Fruit fly (Drosophila melanogaster) whole organism, embryonic: ENCODE measurements around the gene CG33784.

Experiments used
- Aef1 ChIP-seq: fragments of 200-800 bp; sonication (Bioruptor generic); IDR thresholded peaks from 3 replicates; pipeline ENCODE4 v1.3.6; 2022; ENCODE audit warnings: missing biosample characterization, missing genetic modification characterization
- CG1024 ChIP-seq: fragments of 200-800 bp; sonication (Bioruptor generic); IDR thresholded peaks from 2 replicates; pipeline ENCODE4 v1.3.6; 2022; ENCODE audit warnings: missing biosample characterization, missing genetic modification characterization
- CG10267 ChIP-seq: fragments of 200-800 bp; sonication (Bioruptor generic); optimal IDR thresholded peaks from 2 replicates; lab custom pipeline; 2018; ENCODE audit warnings: missing biosample characterization, mild to moderate bottlenecking, missing genetic modification characterization, moderate library complexity
- CG10366 ChIP-seq: fragments of 200-800 bp; sonication (Bioruptor generic); IDR thresholded peaks from 2 replicates; pipeline ENCODE4 v1.3.6; 2022; ENCODE audit warnings: missing biosample characterization, missing genetic modification characterization
- CG10565 ChIP-seq: fragments of 200-800 bp; sonication (Bioruptor generic); optimal IDR thresholded peaks from 3 replicates; lab custom pipeline; 2016; ENCODE audit warnings: missing biosample characterization, mild to moderate bottlenecking, missing genetic modification characterization
- CG11085 ChIP-seq: fragments of 200-800 bp; sonication (Bioruptor generic); IDR thresholded peaks from 2 replicates; pipeline ENCODE4 v1.3.6; 2022; ENCODE audit warnings: missing biosample characterization, missing genetic modification characterization
- CG11695 ChIP-seq: fragments of 200-800 bp; sonication (Bioruptor generic); IDR thresholded peaks from 3 replicates; pipeline ENCODE4 v1.3.6; 2022; ENCODE audit warnings: missing biosample characterization, missing genetic modification characterization
- CG13287 ChIP-seq: fragments of 200-800 bp; sonication (Bioruptor generic); IDR thresholded peaks from 2 replicates; pipeline ENCODE4 v1.3.6; 2022; ENCODE audit warnings: missing biosample characterization, missing genetic modification characterization; ENCODE audit not compliant: partially characterized antibody
- CG15011 ChIP-seq: fragments of 200-800 bp; sonication (Bioruptor generic); optimal IDR thresholded peaks from 3 replicates; lab custom pipeline; 2018; ENCODE audit warnings: missing biosample characterization, mild to moderate bottlenecking, missing genetic modification characterization
- CG15073 ChIP-seq: fragments of 200-800 bp; sonication (Bioruptor generic); optimal IDR thresholded peaks from 2 replicates; lab custom pipeline; 2016; ENCODE audit warnings: missing biosample characterization, missing genetic modification characterization
- CG15479 ChIP-seq: fragments of 200-800 bp; sonication (Bioruptor generic); optimal IDR thresholded peaks from 3 replicates; lab custom pipeline; 2019; ENCODE audit warnings: missing biosample characterization, mild to moderate bottlenecking, missing genetic modification characterization, moderate library complexity
- CG1602 ChIP-seq: fragments of 200-800 bp; sonication (Bioruptor generic); optimal IDR thresholded peaks from 3 replicates; lab custom pipeline; 2016; ENCODE audit warnings: missing biosample characterization, missing genetic modification characterization
- CG17829 ChIP-seq: fragments of 200-800 bp; optimal IDR thresholded peaks from 2 replicates; lab custom pipeline; 2019; ENCODE audit warnings: missing biosample characterization, mild to moderate bottlenecking, missing genetic modification characterization, moderate library complexity
- CG30020 ChIP-seq: fragments of 200-800 bp; optimal IDR thresholded peaks from 2 replicates; lab custom pipeline; 2019; ENCODE audit warnings: missing biosample characterization, mild to moderate bottlenecking, missing genetic modification characterization, moderate library complexity
- CG30403 ChIP-seq: fragments of 200-800 bp; sonication (Bioruptor generic); optimal IDR thresholded peaks from 3 replicates; lab custom pipeline; 2016; ENCODE audit warnings: missing biosample characterization, missing genetic modification characterization
- CG31441 ChIP-seq: fragments of 200-800 bp; sonication (Bioruptor generic); IDR thresholded peaks from 2 replicates; pipeline ENCODE4 v1.3.6; 2022; ENCODE audit warnings: missing biosample characterization, missing genetic modification characterization
- CG4328 ChIP-seq: fragments of 200-800 bp; sonication (Bioruptor generic); optimal IDR thresholded peaks from 3 replicates; lab custom pipeline; 2017; ENCODE audit warnings: missing biosample characterization, missing genetic modification reagents, missing genetic modification characterization
- CG4707 ChIP-seq: fragments of 200-800 bp; sonication (Bioruptor generic); optimal IDR thresholded peaks from 2 replicates; lab custom pipeline; 2018; ENCODE audit warnings: missing biosample characterization, mild to moderate bottlenecking, missing genetic modification characterization, moderate library complexity
- CG4820 ChIP-seq: fragments of 200-800 bp; sonication (Bioruptor generic); optimal IDR thresholded peaks from 3 replicates; lab custom pipeline; 2016; ENCODE audit warnings: missing biosample characterization, missing genetic modification characterization
- CG6175 ChIP-seq: fragments of 200-800 bp; sonication (Bioruptor generic); IDR thresholded peaks from 3 replicates; pipeline ENCODE4 v1.3.6; 2022; ENCODE audit warnings: missing biosample characterization, missing genetic modification characterization
- CG7839 ChIP-seq: fragments of 200-800 bp; sonication (Bioruptor generic); optimal IDR thresholded peaks from 3 replicates; lab custom pipeline; 2018; ENCODE audit warnings: missing biosample characterization, mild to moderate bottlenecking, missing genetic modification characterization, moderate library complexity
- CG7928 ChIP-seq: fragments of 200-800 bp; sonication (Bioruptor generic); optimal IDR thresholded peaks from 2 replicates; lab custom pipeline; 2017; ENCODE audit warnings: missing biosample characterization, mild to moderate bottlenecking, missing genetic modification characterization
- CG9437 ChIP-seq: fragments of 200-800 bp; sonication (Bioruptor generic); optimal IDR thresholded peaks from 2 replicates; lab custom pipeline; 2018; ENCODE audit warnings: missing biosample characterization, mild to moderate bottlenecking, missing genetic modification characterization
- CTCF ChIP-seq: fragments of 200-800 bp; sonication (Bioruptor generic); optimal IDR thresholded peaks from 2 replicates; lab custom pipeline; 2017; ENCODE audit warnings: missing biosample characterization, mild to moderate bottlenecking, missing genetic modification characterization, moderate library complexity
- CrebB ChIP-seq: fragments of 200-800 bp; sonication (Bioruptor generic); optimal IDR thresholded peaks from 3 replicates; lab custom pipeline; 2018; ENCODE audit warnings: missing biosample characterization, mild to moderate bottlenecking, missing genetic modification characterization
- Deaf1 ChIP-seq: fragments of 200-800 bp; optimal IDR thresholded peaks from 3 replicates; lab custom pipeline; 2019; ENCODE audit warnings: missing biosample characterization, mild to moderate bottlenecking, missing genetic modification characterization, moderate library complexity
- Dip2 ChIP-seq: fragments of 200-800 bp; sonication (Bioruptor generic); IDR thresholded peaks from 2 replicates; pipeline ENCODE4 v1.3.6; 2022; ENCODE audit warnings: missing biosample characterization, missing genetic modification characterization
- Eip74EF ChIP-seq, 2 experiments: fragments of 200-800 bp in 1 of 2; fragments of >200 bp in 1 of 2; sonication (Bioruptor generic) in 1 of 2; optimal IDR thresholded peaks; 2 replicates each; lab custom pipeline; 2017 to 2019; ENCODE audit warnings: missing biosample characterization in 2 of 2, missing genetic modification characterization in 2 of 2, mild to moderate bottlenecking in 1 of 2, moderate library complexity in 1 of 2
- Xrp1 ChIP-seq: fragments of 200-800 bp; sonication (Bioruptor generic); IDR thresholded peaks from 2 replicates; pipeline ENCODE4 v1.3.6; 2022; ENCODE audit warnings: missing biosample characterization, missing genetic modification characterization
- al ChIP-seq: fragments of 200-800 bp; sonication (Bioruptor generic); IDR thresholded peaks from 2 replicates; pipeline ENCODE4 v1.3.6; 2022; ENCODE audit warnings: missing biosample characterization, missing genetic modification characterization
- aop ChIP-seq: fragments of 200-800 bp; sonication (Bioruptor generic); IDR thresholded peaks from 2 replicates; pipeline ENCODE4 v1.3.6; 2022; ENCODE audit warnings: missing biosample characterization, missing genetic modification characterization
- cad ChIP-seq: fragments of >200 bp; optimal IDR thresholded peaks from 2 replicates; lab custom pipeline; 2017; ENCODE audit warnings: missing biosample characterization, missing genetic modification characterization
- cg ChIP-seq: fragments of 200-800 bp; sonication (Bioruptor generic); optimal IDR thresholded peaks from 3 replicates; lab custom pipeline; 2019; ENCODE audit warnings: missing biosample characterization, mild to moderate bottlenecking, missing genetic modification characterization, moderate library complexity
- chn ChIP-seq: fragments of 200-800 bp; sonication (Bioruptor generic); optimal IDR thresholded peaks from 2 replicates; lab custom pipeline; 2016; ENCODE audit warnings: missing biosample characterization, missing genetic modification characterization
- danr ChIP-seq: fragments of 200-800 bp; sonication (Bioruptor generic); IDR thresholded peaks from 2 replicates; pipeline ENCODE4 v1.3.6; 2022; ENCODE audit warnings: missing biosample characterization, missing genetic modification characterization
- dimm ChIP-seq: fragments of 200-800 bp; sonication (Bioruptor generic); IDR thresholded peaks from 2 replicates; pipeline ENCODE4 v1.3.6; 2022; ENCODE audit warnings: missing biosample characterization, missing genetic modification characterization
- dysf ChIP-seq: fragments of 200-800 bp; sonication (Bioruptor generic); IDR thresholded peaks from 3 replicates; pipeline ENCODE4 v1.3.6; 2022; ENCODE audit warnings: missing biosample characterization, missing genetic modification characterization
- ems ChIP-seq: fragments of 200-800 bp; sonication (Bioruptor generic); optimal IDR thresholded peaks from 3 replicates; lab custom pipeline; 2016; ENCODE audit warnings: missing biosample characterization, missing genetic modification characterization
- fd102C ChIP-seq: fragments of 200-800 bp; sonication (Bioruptor generic); optimal IDR thresholded peaks from 2 replicates; lab custom pipeline; 2018; ENCODE audit warnings: missing biosample characterization, mild to moderate bottlenecking, missing genetic modification characterization, moderate library complexity
- fru ChIP-seq: fragments of >200 bp; optimal IDR thresholded peaks from 2 replicates; lab custom pipeline; 2017
- inv ChIP-seq: fragments of 200-800 bp; sonication (Bioruptor generic); IDR thresholded peaks from 2 replicates; pipeline ENCODE4 v1.3.6; 2022; ENCODE audit warnings: missing biosample characterization, missing genetic modification characterization; ENCODE audit not compliant: partially characterized antibody
- kah ChIP-seq: fragments of 200-800 bp; sonication (Bioruptor generic); optimal IDR thresholded peaks from 2 replicates; lab custom pipeline; 2018; ENCODE audit warnings: missing biosample characterization, mild to moderate bottlenecking, missing genetic modification characterization
- klu ChIP-seq: fragments of 200-800 bp; sonication (Bioruptor generic); IDR thresholded peaks from 2 replicates; pipeline ENCODE4 v1.3.6; 2022; ENCODE audit warnings: missing biosample characterization, missing genetic modification characterization
- kni ChIP-seq: fragments of 200-800 bp; sonication (Bioruptor generic); optimal IDR thresholded peaks from 3 replicates; lab custom pipeline; 2017; ENCODE audit warnings: mild to moderate bottlenecking, missing biosample characterization, missing genetic modification reagents, missing genetic modification characterization
- prd ChIP-seq, 3 experiments: fragments of >200 bp in 2 of 3; fragments of 200-800 bp in 1 of 3; sonication (Bioruptor generic) in 1 of 3; optimal IDR thresholded peaks in 2 of 3; IDR thresholded peaks in 1 of 3; 2 replicates in 2 of 3; 3 replicates in 1 of 3; pipeline versions ENCODE4 v1.3.6 to Lab custom; 2017 to 2022; ENCODE audit warnings: missing biosample characterization in 1 of 3, missing genetic modification characterization in 1 of 3
- psq ChIP-seq: fragments of 200-800 bp; sonication (Bioruptor generic); optimal IDR thresholded peaks from 2 replicates; lab custom pipeline; 2017; ENCODE audit warnings: missing biosample characterization, missing genetic modification characterization
- sima ChIP-seq: fragments of 200-800 bp; sonication (Bioruptor generic); optimal IDR thresholded peaks from 2 replicates; lab custom pipeline; 2016; ENCODE audit warnings: missing biosample characterization, missing genetic modification characterization
- sob ChIP-seq: fragments of 200-800 bp; sonication (Bioruptor generic); IDR thresholded peaks from 2 replicates; pipeline ENCODE4 v1.3.6; 2022; ENCODE audit warnings: missing biosample characterization, missing genetic modification characterization
- ssp ChIP-seq: fragments of 200-800 bp; sonication (Bioruptor generic); IDR thresholded peaks from 2 replicates; pipeline ENCODE4 v1.3.6; 2022; ENCODE audit warnings: missing biosample characterization, missing genetic modification characterization
- toy ChIP-seq: fragments of 200-800 bp; sonication (Bioruptor generic); IDR thresholded peaks from 2 replicates; pipeline ENCODE4 v1.3.6; 2022; ENCODE audit warnings: missing biosample characterization, missing genetic modification characterization
- unc-4 ChIP-seq: fragments of 200-800 bp; sonication (Bioruptor generic); IDR thresholded peaks from 2 replicates; pipeline ENCODE4 v1.3.6; 2022; ENCODE audit warnings: missing biosample characterization, missing genetic modification characterization; ENCODE audit not compliant: partially characterized antibody
- z ChIP-seq: fragments of 200-800 bp; sonication (Bioruptor generic); IDR thresholded peaks from 3 replicates; pipeline ENCODE4 v1.3.6; 2022; ENCODE audit warnings: missing biosample characterization, missing genetic modification characterization

CG33784 gene

dm6 chr3R:10109938-10110337, 42.2 kb downstream of the CG33784 start, which contains the start of gene Fmr1 (continued):
- TF ChIP-seq cg (GFP tag; lab: Kevin White, UChicago) (no peak), toy (GFP tag; lab: Robert Waterston, UW) (no peak), z (GFP tag; lab: Robert Waterston, UW) (no peak), CG1602 (GFP tag; lab: Kevin White, UChicago) (no peak), al (GFP tag; lab: Robert Waterston, UW) (peak; percentile 40), cad (GFP tag; lab: Kevin White, UChicago) (no peak), unc-4 (GFP tag; lab: Robert Waterston, UW) (no peak), chn (GFP tag; lab: Kevin White, UChicago) (peak; percentile 53), CG15073 (GFP tag; lab: Kevin White, UChicago) (no peak), psq (GFP tag; lab: Kevin White, UChicago) (peak; percentile 97), CG10267 (peak; percentile 70), kni (GFP tag; lab: Kevin White, UChicago) (peak; percentile 22), CG4328 (no peak), CG30403 (peak; percentile 58), CG7839 (peak; percentile 16), CG13287 (GFP tag; lab: Robert Waterston, UW) (no peak; the same call in 1 of the 2 replicates), CG30020 (tag; lab: Kevin White, UChicago) (peak; percentile 28), inv (GFP tag; lab: Robert Waterston, UW) (no peak; the same call in 1 of the 2 replicates), ssp (GFP tag; lab: Robert Waterston, UW) (no peak), kah (GFP tag; lab: Kevin White, UChicago) (no peak), CG17829 (tag; lab: Kevin White, UChicago) (peak; percentile 61), dysf (peak; percentile 57), CG10366 (GFP tag; lab: Robert Waterston, UW) (no peak), CG15011 (GFP tag; lab: Kevin White, UChicago) (no peak), Eip74EF (GFP tag; optimal IDR thresholded peaks at IDR 0.05; lab: Kevin White, UChicago) (no peak), fd102C (GFP tag; lab: Kevin White, UChicago) (no peak), sob (0 out of 2 replicates have a peak, but pooled peaks have one; percentile 12), Dip2 (GFP tag; lab: Robert Waterston, UW) (no peak), CrebB (tag; lab: Kevin White, UChicago) (no peak), Aef1 (GFP tag; lab: Robert Waterston, UW) (peak; percentile 55), prd (optimal IDR thresholded peaks at IDR 0.05; lab: Kevin White, UChicago) (no peak), prd (GFP tag; IDR thresholded peaks at IDR 0.05; lab: Robert Waterston, UW) (peak; percentile 59; the same call in 2 of the 3 replicates), CG7928 (peak; percentile 18), CG31441 (GFP tag; lab: Robert Waterston, UW) (peak; percentile 39; the same call in 1 of the 2 replicates), CG1024 (GFP tag; lab: Robert Waterston, UW) (no peak), CG10565 (GFP tag; lab: Kevin White, UChicago) (no peak), klu (GFP tag; lab: Robert Waterston, UW) (0 out of 2 replicates have a peak, but pooled peaks have one; percentile 28), Xrp1 (GFP tag; lab: Robert Waterston, UW) (0 out of 2 replicates have a peak, but pooled peaks have one; percentile 31), CG4820 (GFP tag; lab: Kevin White, UChicago) (peak; percentile 25), CG4707 (GFP tag; lab: Kevin White, UChicago) (no peak), CTCF (GFP tag; lab: Kevin White, UChicago) (peak; percentile 29), sima (GFP tag; lab: Kevin White, UChicago) (no peak), CG11085 (GFP tag; lab: Robert Waterston, UW) (no peak), CG15479 (GFP tag; lab: Kevin White, UChicago) (no peak), CG6175 (GFP tag; lab: Robert Waterston, UW) (no peak), fru (lab: Kevin White, UChicago) (no peak), ems (peak; percentile 27), CG9437 (GFP tag; lab: Kevin White, UChicago) (peak; percentile 19), danr (GFP tag; lab: Robert Waterston, UW) (no peak), aop (GFP tag; lab: Robert Waterston, UW) (no peak), dimm (no peak), CG11695 (GFP tag; lab: Robert Waterston, UW) (no peak), Deaf1 (tag; lab: Kevin White, UChicago) (peak; percentile 60)
